Comparison of ENCODE assay signal across 4 worm cellular contexts in the genomic region with DNA sequence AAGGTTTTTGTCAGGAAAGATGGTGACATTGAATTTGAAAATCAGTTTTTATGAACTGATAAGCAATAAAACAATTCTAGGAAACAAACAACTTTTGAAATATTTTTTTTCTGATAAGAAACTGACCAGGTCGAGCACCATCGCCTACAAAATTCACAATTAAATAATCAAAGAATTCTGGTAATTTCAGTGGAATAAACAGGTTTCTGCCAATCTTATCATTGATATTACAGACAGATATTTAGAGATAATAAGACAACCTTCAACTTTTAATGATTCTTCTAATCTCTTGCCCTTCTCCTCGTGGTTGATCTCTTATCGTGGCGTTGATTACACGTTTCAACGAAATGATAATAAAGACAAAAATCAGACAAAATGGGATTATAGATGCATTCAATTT.
TF ChIP-seq lines count a peak whose summit lies in the region.

No protein-coding gene starts in this region.

TF ChIP-seq in whole organism, L1 larva, 84 proteins besides CTCF, POLR2A, EP300 and RAD21 (continued from another document and continues in another):
- TF ChIP-seq unc-86 (tag; optimal IDR thresholded peaks at IDR 0.05; lab: Kevin White, UChicago) (no peak), aha-1 (tag; optimal IDR thresholded peaks at IDR 0.05; lab: Kevin White, UChicago) (no peak), lin-14 (GFP tag; optimal IDR thresholded peaks at IDR 0.05; lab: Kevin White, UChicago) (peak; percentile 59), zip-4 (GFP tag; optimal IDR thresholded peaks at IDR 0.05; lab: Kevin White, UChicago) (no peak), dpl-1 (GFP tag; optimal IDR thresholded peaks at IDR 0.05; lab: Kevin White, UChicago) (no peak), nhr-85 (tag; lab: Kevin White, UChicago) (peak; percentile 37), lin-13 (GFP tag; optimal IDR thresholded peaks at IDR 0.05; lab: Kevin White, UChicago) (no peak), ets-5 (GFP tag; IDR thresholded peaks at IDR 0.05; lab: Robert Waterston, UW) (no peak), sox-4 (tag; optimal IDR thresholded peaks at IDR 0.05; lab: Kevin White, UChicago) (no peak), unc-98 (GFP tag; IDR thresholded peaks at IDR 0.05; lab: Robert Waterston, UW) (no peak), C16A3.4 (tag; optimal IDR thresholded peaks at IDR 0.05; lab: Kevin White, UChicago) (no peak), blmp-1 (tag; optimal IDR thresholded peaks at IDR 0.05; lab: Kevin White, UChicago) (no peak), snpc-4 (tag; optimal IDR thresholded peaks at IDR 0.05; lab: Kevin White, UChicago) (no peak), egl-13 (tag; optimal IDR thresholded peaks at IDR 0.05; lab: Kevin White, UChicago) (no peak), fos-1 (tag; optimal IDR thresholded peaks at IDR 0.05; lab: Kevin White, UChicago) (no peak), mab-9 (GFP tag; IDR thresholded peaks at IDR 0.05; lab: Robert Waterston, UW) (no peak), fkh-10 (GFP tag; optimal IDR thresholded peaks at IDR 0.05; lab: Kevin White, UChicago) (no peak), ceh-8 (GFP tag; optimal IDR thresholded peaks at IDR 0.05; lab: Kevin White, UChicago) (no peak), pqm-1 (tag; optimal IDR thresholded peaks at IDR 0.05; lab: Kevin White, UChicago) (peak; percentile 23), unc-30 (tag; optimal IDR thresholded peaks at IDR 0.05; lab: Kevin White, UChicago) (no peak), ceh-82 (tag; optimal IDR thresholded peaks at IDR 0.05; lab: Kevin White, UChicago) (no peak), xbp-1 (tag; optimal IDR thresholded peaks at IDR 0.05; lab: Kevin White, UChicago) (no peak), ceh-63 (GFP tag; optimal IDR thresholded peaks at IDR 0.05; lab: Kevin White, UChicago) (no peak), swsn-7 (tag; optimal IDR thresholded peaks at IDR 0.05; lab: Kevin White, UChicago) (no peak), efl-3 (GFP tag; optimal IDR thresholded peaks at IDR 0.05; lab: Kevin White, UChicago) (no peak), irx-1 (tag; optimal IDR thresholded peaks at IDR 0.05; lab: Kevin White, UChicago) (no peak), tbx-2 (tag; optimal IDR thresholded peaks at IDR 0.05; lab: Kevin White, UChicago) (no peak), lin-39 (tag; optimal IDR thresholded peaks at IDR 0.05; lab: Kevin White, UChicago) (no peak), zag-1 (tag; optimal IDR thresholded peaks at IDR 0.05; lab: Kevin White, UChicago) (no peak), hlh-4 (tag; optimal IDR thresholded peaks at IDR 0.05; lab: Kevin White, UChicago) (no peak), C04F5.9 (tag; optimal IDR thresholded peaks at IDR 0.05; lab: Kevin White, UChicago) (no peak), mef-2 (tag; optimal IDR thresholded peaks at IDR 0.05; lab: Kevin White, UChicago) (no peak), ceh-88 (GFP tag; IDR thresholded peaks at IDR 0.05; lab: Robert Waterston, UW) (no peak), tlp-1 (tag; optimal IDR thresholded peaks at IDR 0.05; lab: Kevin White, UChicago) (peak; percentile 2), nhr-11 (tag; optimal IDR thresholded peaks at IDR 0.05; lab: Kevin White, UChicago) (no peak)

TF ChIP-seq in whole organism, L2 larva, 48 proteins besides CTCF, POLR2A, EP300 and RAD21 (continued from another document):
- TF ChIP-seq gmeb-1 (tag; optimal IDR thresholded peaks at IDR 0.05; lab: Kevin White, UChicago) (peak; percentile 14), sma-3 (GFP tag; optimal IDR thresholded peaks at IDR 0.05; lab: Kevin White, UChicago) (peak; percentile 38), sma-9 (GFP tag; optimal IDR thresholded peaks at IDR 0.05; lab: Kevin White, UChicago) (peak; percentile 95), sma-9 (tag; optimal IDR thresholded peaks at IDR 0.05; lab: Kevin White, UChicago) (no peak), unc-62 (GFP tag; optimal IDR thresholded peaks at IDR 0.05; lab: Kevin White, UChicago) (no peak), mbf-1 (tag; optimal IDR thresholded peaks at IDR 0.05; lab: Kevin White, UChicago) (no peak), unc-39 (tag; optimal IDR thresholded peaks at IDR 0.05; lab: Kevin White, UChicago) (no peak), skn-1 (tag; optimal IDR thresholded peaks at IDR 0.05; lab: Kevin White, UChicago) (no peak), crh-2 (tag; optimal IDR thresholded peaks at IDR 0.05; lab: Kevin White, UChicago) (peak; percentile 12), nhr-12 (tag; optimal IDR thresholded peaks at IDR 0.05; lab: Kevin White, UChicago) (no peak), nhr-6 (tag; optimal IDR thresholded peaks at IDR 0.05; lab: Kevin White, UChicago) (no peak), nhr-21 (tag; optimal IDR thresholded peaks at IDR 0.05; lab: Kevin White, UChicago) (peak; percentile 68), mdl-1 (tag; optimal IDR thresholded peaks at IDR 0.05; lab: Kevin White, UChicago) (peak in 1 of 2 experiments; percentile 18), nhr-25 (tag; optimal IDR thresholded peaks at IDR 0.05; lab: Kevin White, UChicago) (peak; percentile 73), lin-11 (tag; optimal IDR thresholded peaks at IDR 0.05; lab: Kevin White, UChicago) (no peak), C34F6.9 (tag; optimal IDR thresholded peaks at IDR 0.05; lab: Kevin White, UChicago) (no peak), ama-1 (optimal IDR thresholded peaks at IDR 0.05; lab: Kevin White, UChicago) (no peak), sem-4 (tag; optimal IDR thresholded peaks at IDR 0.05; lab: Kevin White, UChicago) (no peak), dmd-4 (tag; optimal IDR thresholded peaks at IDR 0.05; lab: Kevin White, UChicago) (no peak), ceh-16 (tag; optimal IDR thresholded peaks at IDR 0.05; lab: Kevin White, UChicago) (no peak), nhr-77 (tag; optimal IDR thresholded peaks at IDR 0.05; lab: Kevin White, UChicago) (no peak), lsy-2 (tag; optimal IDR thresholded peaks at IDR 0.05; lab: Kevin White, UChicago) (peak in 1 of 2 experiments; percentile 23), snpc-4 (tag; optimal IDR thresholded peaks at IDR 0.05; lab: Kevin White, UChicago) (no peak), nhr-129 (tag; optimal IDR thresholded peaks at IDR 0.05; lab: Kevin White, UChicago) (no peak), fos-1 (tag; optimal IDR thresholded peaks at IDR 0.05; lab: Kevin White, UChicago) (peak; percentile 59), elt-3 (tag; optimal IDR thresholded peaks at IDR 0.05; lab: Kevin White, UChicago) (no peak), egl-27 (tag; optimal IDR thresholded peaks at IDR 0.05; lab: Kevin White, UChicago) (peak; percentile 31), ztf-1 (GFP tag; conservative IDR thresholded peaks at IDR 0.05; lab: Robert Waterston, UW) (no peak), unc-55 (GFP tag; optimal IDR thresholded peaks at IDR 0.05; lab: Kevin White, UChicago) (no peak), mab-5 (tag; optimal IDR thresholded peaks at IDR 0.05; lab: Kevin White, UChicago) (no peak)
TF ChIP-seq in whole organism, L2 larva: peak in this region for 11.

TF ChIP-seq in whole organism, L3 larva, 47 proteins besides CTCF, POLR2A, EP300 and RAD21 (continued from another document):
- TF ChIP-seq nhr-76 (tag; optimal IDR thresholded peaks at IDR 0.05; lab: Kevin White, UChicago) (no peak), eor-1 (tag; optimal IDR thresholded peaks at IDR 0.05; lab: Kevin White, UChicago) (no peak), fkh-10 (GFP tag; optimal IDR thresholded peaks at IDR 0.05; lab: Kevin White, UChicago) (no peak), mdl-1 (tag; optimal IDR thresholded peaks at IDR 0.05; lab: Kevin White, UChicago) (no peak), fkh-2 (tag; optimal IDR thresholded peaks at IDR 0.05; lab: Kevin White, UChicago) (no peak), aly-2 (tag; optimal IDR thresholded peaks at IDR 0.05; lab: Kevin White, UChicago) (no peak), hmg-11 (tag; optimal IDR thresholded peaks at IDR 0.05; lab: Kevin White, UChicago) (no peak), snpc-4 (tag; optimal IDR thresholded peaks at IDR 0.05; lab: Kevin White, UChicago) (no peak), egl-27 (tag; optimal IDR thresholded peaks at IDR 0.05; lab: Kevin White, UChicago) (no peak), jun-1 (tag; optimal IDR thresholded peaks at IDR 0.05; lab: Kevin White, UChicago) (peak; percentile 20), nhr-12 (tag; optimal IDR thresholded peaks at IDR 0.05; lab: Kevin White, UChicago) (no peak), ztf-4 (tag; optimal IDR thresholded peaks at IDR 0.05; lab: Kevin White, UChicago) (no peak), elt-2 (tag; optimal IDR thresholded peaks at IDR 0.05; lab: Kevin White, UChicago) (peak; percentile 95), pqm-1 (tag; optimal IDR thresholded peaks at IDR 0.05; lab: Kevin White, UChicago) (peak; percentile 85), ztf-11 (tag; optimal IDR thresholded peaks at IDR 0.05; lab: Kevin White, UChicago) (no peak), nhr-11 (tag; optimal IDR thresholded peaks at IDR 0.05; lab: Kevin White, UChicago) (no peak), ceh-16 (tag; optimal IDR thresholded peaks at IDR 0.05; lab: Kevin White, UChicago) (no peak), mml-1 (tag; optimal IDR thresholded peaks at IDR 0.05; lab: Kevin White, UChicago) (no peak), sea-2 (GFP tag; optimal IDR thresholded peaks at IDR 0.05; lab: Kevin White, UChicago) (no peak), elt-1 (tag; optimal IDR thresholded peaks at IDR 0.05; lab: Kevin White, UChicago) (no peak), nhr-237 (tag; optimal IDR thresholded peaks at IDR 0.05; lab: Kevin White, UChicago) (no peak), zag-1 (tag; optimal IDR thresholded peaks at IDR 0.05; lab: Kevin White, UChicago) (no peak), elt-3 (tag; optimal IDR thresholded peaks at IDR 0.05; lab: Kevin White, UChicago) (peak; percentile 2 to 100 (median 82)), egl-5 (tag; optimal IDR thresholded peaks at IDR 0.05; lab: Kevin White, UChicago) (no peak), skn-1 (tag; optimal IDR thresholded peaks at IDR 0.05; lab: Kevin White, UChicago) (peak; percentile 11), unc-62 (GFP tag; optimal IDR thresholded peaks at IDR 0.05; lab: Kevin White, UChicago) (no peak), nfya-1 (tag; optimal IDR thresholded peaks at IDR 0.05; lab: Kevin White, UChicago; ENCODE audit: insufficient read depth) (no peak)

TF ChIP-seq in whole organism, L4 larva, 104 proteins besides CTCF, POLR2A, EP300 and RAD21 (continued from another document):
- TF ChIP-seq daf-16 (GFP tag; optimal IDR thresholded peaks at IDR 0.05; lab: Kevin White, UChicago), result peak in 1 of 2 experiments; percentile 57
- TF ChIP-seq daf-16 (tag; optimal IDR thresholded peaks at IDR 0.05; lab: Kevin White, UChicago), result peak; percentile 95
- TF ChIP-seq spr-3 (GFP tag; optimal IDR thresholded peaks at IDR 0.05; lab: Kevin White, UChicago), result no peak
- no peak for TF ChIP-seq hmg-1.1 (GFP tag; IDR thresholded peaks at IDR 0.05; lab: Robert Waterston, UW)
- no peak for TF ChIP-seq lir-3 (tag; optimal IDR thresholded peaks at IDR 0.05; lab: Kevin White, UChicago)
- no peak for TF ChIP-seq Y105C5A.15 (GFP tag; IDR thresholded peaks at IDR 0.05; lab: Robert Waterston, UW)
- no peak for TF ChIP-seq ceh-82 (tag; optimal IDR thresholded peaks at IDR 0.05; lab: Kevin White, UChicago)
- TF ChIP-seq ces-1 (GFP tag; optimal IDR thresholded peaks at IDR 0.05; lab: Kevin White, UChicago), result no peak
- TF ChIP-seq hlh-11 (tag; optimal IDR thresholded peaks at IDR 0.05; lab: Kevin White, UChicago), result peak; percentile 87
- peak; percentile 6 for TF ChIP-seq hlh-30 (tag; optimal IDR thresholded peaks at IDR 0.05; lab: Kevin White, UChicago; ENCODE audit: insufficient read depth)
- TF ChIP-seq madf-9 (GFP tag; conservative IDR thresholded peaks at IDR 0.05; lab: Robert Waterston, UW), result no peak
- no peak for TF ChIP-seq rbr-2 (tag; optimal IDR thresholded peaks at IDR 0.05; lab: Kevin White, UChicago)
- peak; percentile 79 for TF ChIP-seq pqm-1 (tag; optimal IDR thresholded peaks at IDR 0.05; lab: Kevin White, UChicago)
- peak; percentile 76 for TF ChIP-seq nhr-48 (tag; optimal IDR thresholded peaks at IDR 0.05; lab: Kevin White, UChicago)
- TF ChIP-seq lin-1 (GFP tag; IDR thresholded peaks at IDR 0.05; lab: Robert Waterston, UW), result peak; percentile 76
- no peak for TF ChIP-seq zip-2 (tag; optimal IDR thresholded peaks at IDR 0.05; lab: Kevin White, UChicago)
- TF ChIP-seq mxl-2 (GFP tag; conservative IDR thresholded peaks at IDR 0.05; lab: Robert Waterston, UW), result no peak
- peak; percentile 34; the same call in 1 of the 2 replicates for TF ChIP-seq ceh-20 (GFP tag; IDR thresholded peaks at IDR 0.05; lab: Robert Waterston, UW)
- TF ChIP-seq nhr-77 (tag; optimal IDR thresholded peaks at IDR 0.05; lab: Kevin White, UChicago), result peak; percentile 31
- no peak for TF ChIP-seq lin-15B (tag; optimal IDR thresholded peaks at IDR 0.05; lab: Kevin White, UChicago)
- no peak for TF ChIP-seq nhr-237 (tag; optimal IDR thresholded peaks at IDR 0.05; lab: Kevin White, UChicago)
- TF ChIP-seq dmd-6 (GFP tag; IDR thresholded peaks at IDR 0.05; lab: Robert Waterston, UW), result peak; percentile 86
- TF ChIP-seq unc-62 (GFP tag; optimal IDR thresholded peaks at IDR 0.05 in 1 of 2; lab: Kevin White, UChicago), result peak in 1 of 2 experiments; percentile 72
- no peak for TF ChIP-seq unc-62 (tag; optimal IDR thresholded peaks at IDR 0.05; lab: Kevin White, UChicago)
